Worm (Caenorhabditis elegans): Measurements from ENCODE around the gene B0546.4.

DNA sequence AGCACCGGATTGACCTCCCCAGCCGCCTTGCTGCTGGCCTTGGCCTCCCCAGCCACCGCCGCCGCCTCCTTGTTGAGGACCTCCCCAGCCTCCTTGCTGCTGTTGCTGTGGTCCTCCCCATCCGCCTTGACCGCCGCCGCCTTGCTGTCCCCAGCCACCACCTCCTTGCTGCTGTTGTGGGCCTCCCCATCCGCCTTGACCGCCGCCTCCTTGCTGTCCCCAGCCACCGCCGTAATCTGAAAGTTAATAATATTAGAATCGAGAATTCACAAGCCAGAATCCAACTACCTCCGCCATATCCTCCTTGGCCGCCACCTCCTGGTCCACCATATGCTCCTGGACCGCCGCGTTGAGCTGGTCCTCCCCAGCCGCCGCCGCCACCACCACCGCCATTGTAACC is 46.7 kb downstream of the B0546.4 start:
- TF ChIP-seq nhr-237 (tag; optimal IDR thresholded peaks at IDR 0.05): no peak
- TF ChIP-seq ceh-39 (tag; optimal IDR thresholded peaks at IDR 0.05): no peak
- no peak for TF ChIP-seq mep-1 (tag; optimal IDR thresholded peaks at IDR 0.05)
- no peak for TF ChIP-seq unc-39 (tag; optimal IDR thresholded peaks at IDR 0.05)
- peak; percentile 65 for TF ChIP-seq sptf-1 (tag; optimal IDR thresholded peaks at IDR 0.05)
- TF ChIP-seq elt-1 (tag; optimal IDR thresholded peaks at IDR 0.05; ENCODE audit: borderline replicate concordance, insufficient read depth): no peak
- no peak for TF ChIP-seq blmp-1 (tag; optimal IDR thresholded peaks at IDR 0.05)
- no peak for TF ChIP-seq snpc-4 (tag; optimal IDR thresholded peaks at IDR 0.05)
- no peak for TF ChIP-seq flh-1 (GFP tag; optimal IDR thresholded peaks at IDR 0.05)
- TF ChIP-seq unc-62 (GFP tag; optimal IDR thresholded peaks at IDR 0.05): no peak
- peak; percentile 66 for TF ChIP-seq ceh-83 (GFP tag; optimal IDR thresholded peaks at IDR 0.05)
- TF ChIP-seq ces-1 (GFP tag; optimal IDR thresholded peaks at IDR 0.05): no peak

Data from whole organism, mixed stage, embryonic.